Fruit fly (Drosophila melanogaster): ENCODE results near the gene Nup154.

Nup154 gene

DNA sequence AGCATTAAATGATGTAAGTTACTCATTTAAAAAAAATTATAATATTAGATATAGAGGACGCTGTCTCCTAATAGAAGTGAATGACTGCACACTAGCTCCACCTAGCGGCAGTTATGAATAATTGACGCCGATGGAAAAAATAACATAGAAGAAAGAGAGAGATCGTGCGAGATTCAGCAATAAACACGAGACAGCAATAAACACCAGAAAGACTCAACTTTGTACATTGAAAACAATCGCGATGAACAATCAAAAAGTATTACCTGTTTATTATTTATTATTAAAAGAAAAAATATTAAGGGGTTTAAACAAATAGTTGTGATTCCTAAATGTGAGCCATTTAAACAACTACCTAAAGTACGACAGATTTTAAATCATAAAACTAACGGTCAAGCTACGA lies 18.5 kb upstream of the Nup154 start (continued):
- TF ChIP-seq croc (GFP tag; conservative IDR thresholded peaks at IDR 0.05) (peak; percentile 58), ssp (GFP tag; IDR thresholded peaks at IDR 0.05) (no peak), CG30403 (GFP tag; optimal IDR thresholded peaks at IDR 0.05) (no peak), dm (GFP tag; optimal IDR thresholded peaks at IDR 0.05) (no peak), sug (tag; optimal IDR thresholded peaks at IDR 0.05) (no peak), danr (GFP tag; IDR thresholded peaks at IDR 0.05) (no peak), wdn (GFP tag; IDR thresholded peaks at IDR 0.05) (no peak), Bteb2 (GFP tag; optimal IDR thresholded peaks at IDR 0.05) (no peak), C15 (GFP tag; IDR thresholded peaks at IDR 0.05) (no peak), CG11560 (tag; IDR thresholded peaks at IDR 0.05) (no peak), run (tag; optimal IDR thresholded peaks at IDR 0.05) (no peak), gro (GFP tag; optimal IDR thresholded peaks at IDR 0.05) (no peak), CG4820 (GFP tag; optimal IDR thresholded peaks at IDR 0.05) (peak; percentile 38), cwo (GFP tag; optimal IDR thresholded peaks at IDR 0.05) (peak; percentile 75), CG15479 (GFP tag; optimal IDR thresholded peaks at IDR 0.05) (no peak), CG31388 (GFP tag; optimal IDR thresholded peaks at IDR 0.05) (no peak), rib (GFP tag; IDR thresholded peaks at IDR 0.05) (no peak), fd64A (GFP tag; optimal IDR thresholded peaks at IDR 0.05) (no peak), lov (optimal IDR thresholded peaks at IDR 0.05) (no peak), lov (GFP tag; IDR thresholded peaks at IDR 0.05) (no peak), CG9215 (GFP tag; IDR thresholded peaks at IDR 0.05) (no peak), dimm (GFP tag; IDR thresholded peaks at IDR 0.05) (peak; percentile 17; the same call in 1 of the 2 replicates), CG14014 (GFP tag; IDR thresholded peaks at IDR 0.05) (peak; percentile 69), org-1 (GFP tag; optimal IDR thresholded peaks at IDR 0.05) (no peak), bab2 (GFP tag; optimal IDR thresholded peaks at IDR 0.05) (no peak), CG14667 (GFP tag; IDR thresholded peaks at IDR 0.05) (peak; percentile 38; the same call in 1 of the 2 replicates), Dp (GFP tag; optimal IDR thresholded peaks at IDR 0.05) (no peak), otp (GFP tag; IDR thresholded peaks at IDR 0.05) (peak; percentile 67; the same call in 1 of the 3 replicates), lilli (GFP tag; optimal IDR thresholded peaks at IDR 0.05) (peak; percentile 1), bcd (GFP tag; optimal IDR thresholded peaks at IDR 0.05) (peak; percentile 27), pum (GFP tag; optimal IDR thresholded peaks at IDR 0.05) (no peak), bsh (GFP tag; optimal IDR thresholded peaks at IDR 0.05) (peak in 1 of 2 experiments; percentile 31), her (GFP tag; optimal IDR thresholded peaks at IDR 0.05) (no peak), CG2120 (GFP tag; optimal IDR thresholded peaks at IDR 0.05) (no peak), al (GFP tag; IDR thresholded peaks at IDR 0.05) (peak; percentile 14; the same call in 1 of the 2 replicates), ato (GFP tag; IDR thresholded peaks at IDR 0.05; ENCODE audit: partially characterized antibody) (no peak), aop (GFP tag; IDR thresholded peaks at IDR 0.05) (no peak), CG8765 (GFP tag; IDR thresholded peaks at IDR 0.05) (no peak), CG17328 (GFP tag; IDR thresholded peaks at IDR 0.05) (no peak), pfk (GFP tag; optimal IDR thresholded peaks at IDR 0.05) (no peak), Awh (GFP tag; IDR thresholded peaks at IDR 0.05) (peak; percentile 48; the same call in 1 of the 2 replicates), MESR4 (GFP tag; optimal IDR thresholded peaks at IDR 0.05) (no peak), Max (GFP tag; optimal IDR thresholded peaks at IDR 0.05) (no peak), CG7372 (GFP tag; IDR thresholded peaks at IDR 0.05) (no peak), Fer3 (tag; optimal IDR thresholded peaks at IDR 0.05) (peak; percentile 42), CG16863 (GFP tag; optimal IDR thresholded peaks at IDR 0.05) (no peak), dysf (GFP tag; IDR thresholded peaks at IDR 0.05) (no peak), p53 (GFP tag; optimal IDR thresholded peaks at IDR 0.05) (no peak), HLH3B (GFP tag; IDR thresholded peaks at IDR 0.05) (peak; percentile 30; the same call in 1 of the 2 replicates), maf-S (GFP tag; optimal IDR thresholded peaks at IDR 0.05) (no peak), CG10462 (GFP tag; optimal IDR thresholded peaks at IDR 0.05) (no peak), CG6854 (GFP tag; optimal IDR thresholded peaks at IDR 0.05) (no peak), cato (GFP tag; optimal IDR thresholded peaks at IDR 0.05; ENCODE audit: borderline replicate concordance) (no peak)
